Fruit fly (Drosophila melanogaster) whole organism, embryonic: ENCODE results near the gene gish.

Source experiments
- CG14965 ChIP-seq: fragments of 200-800 bp; sonication (Bioruptor generic); optimal IDR thresholded peaks from 2 replicates; lab custom pipeline; 2016; ENCODE audit warnings: missing biosample characterization, missing genetic modification characterization, borderline replicate concordance
- CG15696 ChIP-seq: fragments of 200-800 bp; sonication (Bioruptor generic); optimal IDR thresholded peaks from 2 replicates; lab custom pipeline; 2019; ENCODE audit warnings: missing biosample characterization, mild to moderate bottlenecking, missing genetic modification characterization, moderate library complexity
- CG16863 ChIP-seq: fragments of 200-800 bp; sonication (Bioruptor generic); optimal IDR thresholded peaks from 3 replicates; lab custom pipeline; 2016; ENCODE audit warnings: missing biosample characterization, missing genetic modification characterization
- CG7271 ChIP-seq: fragments of 200-800 bp; sonication (Bioruptor generic); optimal IDR thresholded peaks from 2 replicates; lab custom pipeline; 2018; ENCODE audit warnings: missing biosample characterization, mild to moderate bottlenecking, missing genetic modification characterization, moderate library complexity
- TFAM ChIP-seq: fragments of 200-800 bp; sonication (Bioruptor generic); optimal IDR thresholded peaks from 2 replicates; lab custom pipeline; 2017; ENCODE audit warnings: missing biosample characterization, missing genetic modification characterization, inconsistent platforms
- abd-A ChIP-seq: fragments of 200-800 bp; sonication (Bioruptor generic); optimal IDR thresholded peaks from 3 replicates; lab custom pipeline; 2019; ENCODE audit warnings: missing biosample characterization, mild to moderate bottlenecking, missing genetic modification characterization, moderate library complexity
- dmrt11E ChIP-seq: fragments of 200-800 bp; sonication (Bioruptor generic); optimal IDR thresholded peaks from 3 replicates; lab custom pipeline; 2018; ENCODE audit warnings: missing biosample characterization, mild to moderate bottlenecking, missing genetic modification characterization, moderate library complexity
- rib ChIP-seq: fragments of 200-800 bp; sonication (Bioruptor generic); IDR thresholded peaks from 2 replicates; pipeline ENCODE4 v1.3.6; 2022; ENCODE audit warnings: missing biosample characterization, missing genetic modification characterization
- sim ChIP-seq: fragments of 200-800 bp; sonication (Bioruptor generic); IDR thresholded peaks from 2 replicates; pipeline ENCODE4 v1.3.6; 2022; ENCODE audit warnings: missing biosample characterization, missing genetic modification characterization
- tup ChIP-seq: fragments of 200-800 bp; sonication (Bioruptor generic); optimal IDR thresholded peaks from 2 replicates; lab custom pipeline; 2016; ENCODE audit warnings: missing biosample characterization, mild to moderate bottlenecking, missing genetic modification characterization, moderate library complexity

- TF ChIP-seq CG16863 (GFP tag; lab: Kevin White, UChicago) = peak; percentile 97
- peak; percentile 96 for TF ChIP-seq abd-A (tag; lab: Kevin White, UChicago)
- peak; percentile 93 for TF ChIP-seq tup (GFP tag; lab: Kevin White, UChicago)
- peak; percentile 87 for TF ChIP-seq CG14965 (GFP tag; lab: Kevin White, UChicago)
- TF ChIP-seq CG15696 (tag; lab: Kevin White, UChicago) = peak; percentile 78
- TF ChIP-seq sim = no peak
- peak; percentile 86 for TF ChIP-seq TFAM (GFP tag; lab: Kevin White, UChicago)
- no peak for TF ChIP-seq rib (GFP tag; lab: Robert Waterston, UW)
- TF ChIP-seq CG7271 = peak; percentile 91
- TF ChIP-seq dmrt11E (tag; lab: Kevin White, UChicago) = peak; percentile 97
Observed at dm6 chr3R:16224415-16225165, 47.7 kb upstream of the gish start.
